Worm (Caenorhabditis elegans) whole organism, L2 larva: ENCODE results near the gene dnj-26.

ENCODE experiments used
- C34F6.9 ChIP-seq: fragments of 150-350 bp; optimal IDR thresholded peaks from 2 replicates; lab custom pipeline; 2014; ENCODE audit warnings: missing biosample characterization, missing genetic modification characterization
- F13H6.1 ChIP-seq: sonication (generic microtip); optimal IDR thresholded peaks from 2 replicates; lab custom pipeline; 2016; ENCODE audit warnings: missing genetic modification characterization, missing compliant biosample characterization
- R02D3.7 ChIP-seq: fragments of 150-350 bp; optimal IDR thresholded peaks from 2 replicates; lab custom pipeline; 2014; ENCODE audit warnings: missing biosample characterization, missing genetic modification characterization
- Y55F3AM.14 ChIP-seq: fragments of 200-800 bp; sonication (Bioruptor generic); optimal IDR thresholded peaks from 2 replicates; lab custom pipeline; 2018; ENCODE audit warnings: mild to moderate bottlenecking, missing genetic modification characterization, missing compliant biosample characterization
- alr-1 ChIP-seq: fragments of 150-350 bp; optimal IDR thresholded peaks from 2 replicates; lab custom pipeline; 2014; ENCODE audit warnings: missing biosample characterization, missing genetic modification characterization
- aly-2 ChIP-seq: fragments of 150-350 bp; optimal IDR thresholded peaks from 2 replicates; lab custom pipeline; 2014; ENCODE audit warnings: missing biosample characterization, missing genetic modification characterization
- blmp-1 ChIP-seq: sonication (generic microtip); optimal IDR thresholded peaks from 2 replicates; lab custom pipeline; 2017; ENCODE audit warnings: missing genetic modification characterization, mild to moderate bottlenecking, missing compliant biosample characterization, antibody characterized with exemption, moderate library complexity; ENCODE audit not compliant: insufficient read depth
- ceh-16 ChIP-seq: fragments of 150-350 bp; optimal IDR thresholded peaks from 2 replicates; lab custom pipeline; 2014; ENCODE audit warnings: missing biosample characterization, missing genetic modification characterization
- egl-27 ChIP-seq: sonication (generic microtip); optimal IDR thresholded peaks from 3 replicates; lab custom pipeline; 2017; ENCODE audit warnings: missing biosample characterization, missing genetic modification reagents, missing genetic modification characterization
- fos-1 ChIP-seq: fragments of 150-350 bp; optimal IDR thresholded peaks from 2 replicates; lab custom pipeline; 2014; ENCODE audit warnings: missing biosample characterization, missing genetic modification characterization
- lin-39 ChIP-seq: fragments of 150-350 bp; optimal IDR thresholded peaks from 2 replicates; lab custom pipeline; 2014; ENCODE audit warnings: missing biosample characterization, missing genetic modification reagents, missing genetic modification characterization
- lsy-2 ChIP-seq, 2 experiments: fragments of 150-350 bp in 1 of 2; sonication (generic microtip) in 1 of 2; optimal IDR thresholded peaks; 2 replicates each; lab custom pipeline; 2014 to 2017; ENCODE audit warnings: missing biosample characterization in 2 of 2, missing genetic modification characterization in 2 of 2
- mbf-1 ChIP-seq: sonication (generic microtip); optimal IDR thresholded peaks from 2 replicates; lab custom pipeline; 2017; ENCODE audit warnings: missing biosample characterization, missing genetic modification characterization
- mdl-1 ChIP-seq, 2 experiments: fragments of 150-350 bp in 1 of 2; sonication (generic microtip) in 1 of 2; optimal IDR thresholded peaks; 2 replicates each; lab custom pipeline; 2017; ENCODE audit warnings: missing biosample characterization in 2 of 2, missing genetic modification characterization in 2 of 2
- nhr-10 ChIP-seq: sonication (generic microtip); optimal IDR thresholded peaks from 2 replicates; lab custom pipeline; 2017; ENCODE audit warnings: missing biosample characterization, missing genetic modification characterization
- nhr-11 ChIP-seq: fragments of 150-350 bp; optimal IDR thresholded peaks from 2 replicates; lab custom pipeline; 2014; ENCODE audit warnings: missing biosample characterization, missing genetic modification characterization
- nhr-12 ChIP-seq: fragments of 150-350 bp; optimal IDR thresholded peaks from 2 replicates; lab custom pipeline; 2014; ENCODE audit warnings: missing biosample characterization, missing genetic modification characterization
- nhr-129 ChIP-seq: fragments of 150-350 bp; optimal IDR thresholded peaks from 2 replicates; lab custom pipeline; 2014; ENCODE audit warnings: missing biosample characterization, missing genetic modification characterization
- nhr-237 ChIP-seq: fragments of 150-350 bp; optimal IDR thresholded peaks from 2 replicates; lab custom pipeline; 2014; ENCODE audit warnings: missing biosample characterization, missing genetic modification characterization
- nhr-25 ChIP-seq: fragments of 150-350 bp; sonication (generic microtip); optimal IDR thresholded peaks from 3 replicates; lab custom pipeline; 2014; ENCODE audit warnings: missing biosample characterization, missing genetic modification characterization
- nhr-6 ChIP-seq: fragments of 150-350 bp; optimal IDR thresholded peaks from 2 replicates; lab custom pipeline; 2014; ENCODE audit warnings: missing biosample characterization, missing genetic modification characterization
- nhr-77 ChIP-seq: fragments of 150-350 bp; optimal IDR thresholded peaks from 2 replicates; lab custom pipeline; 2014; ENCODE audit warnings: missing biosample characterization, missing genetic modification characterization
- peb-1 ChIP-seq: fragments of 150-350 bp; optimal IDR thresholded peaks from 2 replicates; lab custom pipeline; 2014; ENCODE audit warnings: missing biosample characterization, missing genetic modification characterization
- sma-9 ChIP-seq, 2 experiments: fragments of 150-350 bp in 1 of 2; sonication (generic microtip) in 1 of 2; optimal IDR thresholded peaks; 2 replicates each; lab custom pipeline; 2014 to 2016; ENCODE audit warnings: missing genetic modification characterization in 2 of 2, mild to moderate bottlenecking in 1 of 2, missing biosample characterization in 1 of 2, missing compliant biosample characterization in 1 of 2, missing genetic modification reagents in 1 of 2, moderate library complexity in 1 of 2
- snpc-4 ChIP-seq: fragments of 150-350 bp; optimal IDR thresholded peaks from 2 replicates; lab custom pipeline; 2014; ENCODE audit warnings: missing biosample characterization, missing genetic modification characterization
- unc-39 ChIP-seq: fragments of 150-350 bp; optimal IDR thresholded peaks from 2 replicates; lab custom pipeline; 2014; ENCODE audit warnings: missing biosample characterization, missing genetic modification characterization
- unc-55 ChIP-seq: fragments of 150-350 bp; sonication (generic microtip); optimal IDR thresholded peaks from 3 replicates; lab custom pipeline; 2014; ENCODE audit warnings: missing biosample characterization, missing genetic modification reagents, missing genetic modification characterization
- unc-62 ChIP-seq: fragments of 150-350 bp; optimal IDR thresholded peaks from 2 replicates; lab custom pipeline; 2014; ENCODE audit warnings: missing biosample characterization, missing genetic modification reagents, missing genetic modification characterization
- zag-1 ChIP-seq: fragments of 150-350 bp; optimal IDR thresholded peaks from 2 replicates; lab custom pipeline; 2014; ENCODE audit warnings: missing biosample characterization, missing genetic modification characterization
- ztf-1 ChIP-seq: fragments of 200-800 bp; sonication (Bioruptor generic); conservative IDR thresholded peaks from 2 replicates; pipeline ENCODE4 v1.3.6; 2022; ENCODE audit warnings: missing genetic modification characterization, missing compliant biosample characterization
- ztf-11 ChIP-seq: sonication (generic microtip); optimal IDR thresholded peaks from 2 replicates; lab custom pipeline; 2017; ENCODE audit warnings: missing biosample characterization, missing genetic modification characterization
- ztf-4 ChIP-seq: fragments of 150-350 bp; optimal IDR thresholded peaks from 2 replicates; lab custom pipeline; 2014; ENCODE audit warnings: missing biosample characterization, missing genetic modification characterization

The dnj-26 gene

DNA sequence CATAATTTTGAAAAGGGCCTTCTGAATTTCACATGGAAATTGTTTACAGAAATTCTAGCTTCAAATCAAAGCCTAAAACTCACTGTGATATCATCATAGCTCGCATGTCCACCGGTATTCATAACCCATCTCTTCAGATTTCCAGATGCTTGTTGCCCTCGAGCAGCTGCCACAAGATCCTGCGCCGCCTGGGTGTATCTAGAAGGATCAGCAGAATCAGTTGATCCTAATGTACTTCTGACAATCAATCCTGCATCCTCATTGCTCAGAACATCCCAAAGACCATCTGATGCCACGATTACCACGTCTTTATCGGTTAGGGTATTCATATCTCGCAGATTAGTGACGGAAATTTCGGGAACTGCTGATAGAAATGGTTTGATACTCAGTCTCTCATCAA is 13.4 kb upstream of the dnj-26 start:
- TF ChIP-seq C34F6.9 (tag; lab: Kevin White, UChicago) (no peak), egl-27 (tag; lab: Kevin White, UChicago) (no peak), lsy-2 (tag; optimal IDR thresholded peaks at IDR 0.05; lab: Kevin White, UChicago) (no peak), mbf-1 (no peak), ztf-4 (tag; lab: Kevin White, UChicago) (no peak), sma-9 (GFP tag; optimal IDR thresholded peaks at IDR 0.05; lab: Kevin White, UChicago) (no peak), sma-9 (tag; optimal IDR thresholded peaks at IDR 0.05; lab: Kevin White, UChicago) (no peak), fos-1 (tag; lab: Kevin White, UChicago) (no peak), nhr-11 (tag; lab: Kevin White, UChicago) (no peak), Y55F3AM.14 (GFP tag; lab: Kevin White, UChicago) (no peak), nhr-77 (tag; lab: Kevin White, UChicago) (no peak), snpc-4 (tag; lab: Kevin White, UChicago) (no peak), peb-1 (tag; lab: Kevin White, UChicago) (no peak), unc-39 (no peak)

ce11 chrIV:12261353-12261752 is 8.9 kb upstream of the dnj-26 start, which contains the start of gene sre-14:
Gene sre-14 (minus strand): TSS chrIV:12261453.
- TF ChIP-seq snpc-4 (tag; lab: Kevin White, UChicago) (no peak), nhr-10 (no peak), nhr-237 (tag; lab: Kevin White, UChicago) (no peak), nhr-11 (tag; lab: Kevin White, UChicago) (no peak), unc-62 (GFP tag; lab: Kevin White, UChicago) (no peak), nhr-129 (tag; lab: Kevin White, UChicago) (no peak), blmp-1 (tag; lab: Kevin White, UChicago) (no peak), sma-9 (GFP tag; optimal IDR thresholded peaks at IDR 0.05; lab: Kevin White, UChicago) (no peak), sma-9 (tag; optimal IDR thresholded peaks at IDR 0.05; lab: Kevin White, UChicago) (no peak), unc-55 (GFP tag; lab: Kevin White, UChicago) (no peak), ceh-16 (tag; lab: Kevin White, UChicago) (no peak), nhr-6 (tag; lab: Kevin White, UChicago) (no peak), peb-1 (tag; lab: Kevin White, UChicago) (no peak), lin-39 (tag; lab: Kevin White, UChicago) (no peak)

- TF ChIP-seq aly-2 (tag; lab: Kevin White, UChicago) (no peak), alr-1 (tag; lab: Kevin White, UChicago) (no peak), peb-1 (tag; lab: Kevin White, UChicago) (no peak), lsy-2 (tag; optimal IDR thresholded peaks at IDR 0.05; lab: Kevin White, UChicago) (peak in 1 of 2 experiments; percentile 33), C34F6.9 (tag; lab: Kevin White, UChicago) (peak; percentile 1), unc-39 (no peak), unc-55 (GFP tag; lab: Kevin White, UChicago) (peak; percentile 14), nhr-129 (tag; lab: Kevin White, UChicago) (peak; percentile 64)
These were observed 6.8 kb upstream of the dnj-26 start, which contains the start of gene Y39C12A.9 for ce11 chrIV:12259161-12259870. Gene Y39C12A.9 (minus strand): TSS chrIV:12259211.

DNA sequence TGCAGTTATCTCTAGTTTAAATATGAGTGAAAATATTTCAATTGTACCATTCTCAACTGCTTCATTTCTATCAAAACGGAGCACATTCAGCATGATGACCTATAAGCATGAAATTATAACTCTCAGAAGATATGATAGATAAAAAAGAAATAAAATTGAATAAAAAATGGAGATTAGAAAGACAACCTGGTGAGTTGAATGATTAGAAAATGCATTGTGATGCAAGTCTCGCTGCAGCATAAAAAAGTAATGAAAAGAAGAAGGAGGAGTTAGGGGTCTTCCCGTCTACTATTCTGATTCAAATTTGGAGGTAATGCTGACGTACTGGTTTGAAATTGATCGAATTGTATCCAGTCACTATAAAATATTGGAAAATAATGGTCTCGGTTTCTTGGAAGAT is 7.8 kb downstream of the dnj-26 start, which contains the start of gene sre-15:
Gene sre-15, minus strand, starts transcription at position 101 of the 400 bp plus-strand sequence.
- TF ChIP-seq F13H6.1 (tag; lab: Kevin White, UChicago) (no peak), ztf-11 (tag; lab: Kevin White, UChicago) (no peak), zag-1 (no peak), nhr-12 (tag; lab: Kevin White, UChicago) (no peak), mdl-1 (tag; optimal IDR thresholded peaks at IDR 0.05; lab: Kevin White, UChicago) (no peak)
- TF ChIP-seq, all 48 proteins: peak for 0

ce11 chrIV:12238851-12239250 is 13.6 kb downstream of the dnj-26 start, which contains the start of gene sre-19:
Gene sre-19 (minus strand): TSS chrIV:12238951.
- no peak for TF ChIP-seq ztf-1 (GFP tag; lab: Robert Waterston, UW)
- TF ChIP-seq ceh-16 (tag; lab: Kevin White, UChicago): no peak
- no peak for TF ChIP-seq zag-1
- no peak for TF ChIP-seq nhr-25 (tag; lab: Kevin White, UChicago)
- no peak for TF ChIP-seq aly-2 (tag; lab: Kevin White, UChicago)
- TF ChIP-seq sma-9 (GFP tag; optimal IDR thresholded peaks at IDR 0.05; lab: Kevin White, UChicago): no peak
- TF ChIP-seq sma-9 (tag; optimal IDR thresholded peaks at IDR 0.05; lab: Kevin White, UChicago): no peak
- no peak for TF ChIP-seq nhr-10
- no peak for TF ChIP-seq R02D3.7
